Fruit fly (Drosophila melanogaster): ENCODE measurements around the gene Cdk1.

Cdk1 gene

DNA sequence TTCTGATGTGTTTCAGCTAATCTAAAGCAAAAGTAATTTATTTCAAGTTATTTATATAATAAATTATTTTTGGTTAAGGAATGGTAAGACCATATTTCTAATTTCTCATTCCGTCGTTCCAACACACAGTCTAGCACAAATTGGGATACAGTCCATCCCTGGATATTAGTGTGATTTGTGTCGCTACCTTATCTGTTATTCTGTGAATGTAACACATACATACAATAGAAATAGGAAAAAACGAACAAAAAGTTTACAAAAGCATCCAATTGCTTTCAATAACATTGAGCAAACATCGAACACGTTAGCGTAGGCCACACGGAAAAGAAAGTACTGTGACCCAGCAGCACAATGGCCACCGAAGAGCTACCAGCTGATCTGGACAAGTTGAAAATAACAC lies 19.5 kb downstream of the Cdk1 start, which contains the start of gene CG5056:
TSS of gene CG5056 (plus strand) at position 168 of the 400 bp plus-strand sequence.
- no peak for TF ChIP-seq noc (tag; optimal IDR thresholded peaks at IDR 0.05)

DNA sequence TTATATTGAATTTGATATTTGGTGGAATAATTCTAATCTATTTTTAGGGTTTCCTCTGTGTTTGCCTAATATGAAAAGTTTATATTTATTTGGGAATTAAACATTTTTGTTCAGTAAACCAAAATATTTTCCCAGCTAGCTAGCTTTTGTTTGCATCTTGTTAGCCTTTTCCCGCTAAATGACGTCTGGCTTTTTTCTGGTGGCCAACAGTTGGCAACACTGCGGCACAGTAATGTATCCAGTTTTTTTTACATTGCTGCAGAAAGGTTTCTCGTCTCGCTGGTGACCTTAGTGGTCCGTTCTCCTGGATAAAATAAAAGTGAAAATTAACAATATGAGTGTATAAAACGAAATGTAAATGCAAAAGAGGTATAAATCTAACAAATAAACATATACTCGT lies 21.8 kb downstream of the Cdk1 start, which contains the start of gene lft:
TSS of gene lft (plus strand) at position 243 of the 400 bp plus-strand sequence.
- no peak for TF ChIP-seq noc (tag; optimal IDR thresholded peaks at IDR 0.05)

- TF ChIP-seq noc (tag; optimal IDR thresholded peaks at IDR 0.05): no peak
Measured at dm6 chr2L:10362408-10363067, 23.5 kb downstream of the Cdk1 start, which contains the start of the genes Cand1 and pim. TSS of gene Cand1 (minus strand) at chr2L:10362707. TSS of gene pim (plus strand) at chr2L:10362989.

- no peak for TF ChIP-seq noc (tag; optimal IDR thresholded peaks at IDR 0.05)
Measured at dm6 chr2L:10356508-10356907, 29.6 kb downstream of the Cdk1 start, which contains the start of the genes CtsL4 and ClpP. TSS of gene CtsL4 (minus strand) at chr2L:10356597. TSS of gene ClpP (plus strand) at chr2L:10356795.

DNA sequence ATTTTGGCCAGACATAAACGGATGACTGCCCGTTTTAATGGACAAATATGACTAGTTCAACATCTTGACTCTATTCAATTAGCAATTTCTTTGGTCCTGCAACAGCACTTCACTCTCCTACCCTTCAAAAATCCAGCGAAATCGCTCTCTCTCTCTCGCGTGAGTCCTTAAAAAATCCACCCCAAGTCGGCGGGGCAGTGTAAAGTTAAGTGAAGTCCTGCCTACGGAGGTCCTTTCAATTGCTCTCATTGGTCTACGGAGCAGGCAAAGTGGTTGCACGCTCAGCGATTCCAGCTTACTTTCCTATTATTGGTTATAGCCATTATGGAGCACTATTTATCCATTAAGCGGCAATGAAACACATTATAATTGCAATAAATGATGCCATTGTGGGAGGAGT lies 32.2 kb downstream of the Cdk1 start, which contains the start of gene CG34367:
TSS of gene CG34367 (minus strand) at position 35 of the 400 bp plus-strand sequence.
- no peak for TF ChIP-seq noc (tag; optimal IDR thresholded peaks at IDR 0.05)

DNA sequence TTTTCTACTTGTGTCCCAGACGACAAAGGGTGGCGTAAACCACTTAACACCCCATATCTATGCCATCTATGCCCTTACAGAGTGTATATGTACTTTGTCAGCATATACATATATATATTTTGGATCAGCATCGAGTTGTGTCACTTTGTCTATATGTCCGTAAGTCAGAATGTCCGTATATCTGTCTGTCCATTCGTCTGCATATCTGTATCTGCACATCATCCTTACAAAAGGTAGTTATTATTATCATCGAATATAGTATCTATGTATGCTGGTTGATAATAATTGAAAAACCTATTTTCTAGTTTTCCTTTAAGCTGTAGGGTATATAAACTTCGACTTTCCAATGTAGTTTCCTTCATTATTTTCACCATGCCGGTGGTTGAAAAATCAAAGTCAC lies 34.9 kb downstream of the Cdk1 start:
- TF ChIP-seq noc (tag; optimal IDR thresholded peaks at IDR 0.05): no peak

DNA sequence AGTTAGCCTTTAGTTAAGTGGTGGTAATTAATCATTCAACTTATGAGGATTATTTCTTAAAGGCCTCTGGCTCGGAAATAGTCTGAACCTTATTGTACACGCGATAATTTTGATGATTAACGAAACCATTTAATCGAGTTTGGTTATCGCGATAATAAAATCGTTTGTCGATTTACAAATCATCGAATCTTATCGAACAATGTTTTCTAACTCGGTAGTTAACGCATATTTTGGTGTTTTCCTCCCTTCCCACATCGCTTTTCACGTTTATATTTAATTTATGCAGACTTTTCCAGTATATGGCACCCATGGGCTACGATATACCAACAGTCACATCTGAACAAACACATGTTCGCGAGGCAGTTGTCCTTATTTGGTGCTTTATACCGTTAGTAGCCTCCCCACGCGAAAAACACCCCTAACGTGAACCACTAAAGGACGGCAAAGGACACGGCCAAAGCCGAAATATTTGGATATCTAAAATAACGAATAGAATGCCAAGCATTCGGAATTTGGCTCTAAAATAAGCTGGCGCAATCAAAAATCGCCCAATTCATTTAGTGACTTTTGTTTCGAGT lies 41.9 kb downstream of the Cdk1 start, which contains the start of gene Frmd5:
TSS of gene Frmd5 (plus strand) at position 414 of the 578 bp plus-strand sequence.
- TF ChIP-seq noc (tag; optimal IDR thresholded peaks at IDR 0.05): no peak

DNA sequence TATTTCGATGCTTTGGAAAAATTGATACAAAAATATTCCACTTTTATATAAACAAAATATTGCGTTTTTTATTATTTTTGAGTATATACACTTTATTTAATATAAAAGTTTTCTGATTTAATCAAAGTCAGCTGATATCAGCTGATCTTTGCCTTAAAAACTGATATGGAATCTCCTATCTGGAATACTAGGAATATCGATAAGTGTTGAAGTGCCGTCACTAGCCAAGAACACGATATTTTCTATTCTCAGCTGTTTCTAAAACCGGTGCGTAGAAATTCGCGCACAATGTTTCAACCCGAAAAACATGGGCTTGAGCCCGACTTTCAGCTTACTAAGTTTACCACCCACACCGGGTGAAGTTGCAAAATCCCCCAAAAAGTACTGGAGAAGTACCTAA lies 43.6 kb downstream of the Cdk1 start, which contains the start of gene Sps2:
TSS of gene Sps2 (plus strand) at position 124 of the 400 bp plus-strand sequence.
- no peak for TF ChIP-seq noc (tag; optimal IDR thresholded peaks at IDR 0.05)

DNA sequence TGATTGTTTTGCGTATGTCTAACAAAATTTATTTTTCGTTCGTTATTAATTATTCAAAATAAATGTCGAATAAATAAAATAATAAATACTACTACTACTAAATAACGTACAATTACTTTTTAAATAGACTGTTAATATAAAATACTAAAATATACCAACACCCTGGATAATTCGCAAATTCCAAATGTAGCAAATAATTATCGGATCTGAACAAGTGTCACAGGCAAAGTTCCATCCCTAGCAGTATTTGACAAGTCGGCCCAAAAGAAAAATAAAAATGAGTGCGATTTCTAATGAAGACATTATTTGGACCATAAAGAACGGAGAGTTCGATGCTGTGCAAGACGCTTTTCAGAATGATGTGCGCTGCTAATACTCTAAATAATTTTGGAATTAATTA lies 44.7 kb downstream of the Cdk1 start, which contains the start of gene CG31715:
TSS of gene CG31715 (plus strand) at position 212 of the 400 bp plus-strand sequence.
- peak; percentile 14 for TF ChIP-seq noc (tag; optimal IDR thresholded peaks at IDR 0.05)

DNA sequence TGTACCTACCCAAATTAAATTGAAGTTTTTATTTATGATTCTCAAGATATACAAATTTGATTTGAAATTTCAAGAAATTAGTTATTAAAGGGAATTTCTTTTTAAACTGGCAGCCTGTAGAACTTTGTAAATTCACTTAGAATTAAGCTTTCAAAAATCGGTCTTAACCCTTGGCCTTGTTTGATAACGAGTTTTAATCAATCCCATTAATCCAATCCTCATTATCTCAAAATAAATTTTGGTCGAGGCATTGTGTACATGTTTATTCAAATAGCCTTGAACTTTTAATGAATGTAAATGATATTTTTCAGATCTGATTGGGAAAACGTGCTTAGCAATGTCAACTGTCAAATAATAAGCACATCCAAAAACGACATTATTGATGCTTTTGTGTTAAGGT lies 46.2 kb downstream of the Cdk1 start:
- TF ChIP-seq noc (tag; optimal IDR thresholded peaks at IDR 0.05): no peak

DNA sequence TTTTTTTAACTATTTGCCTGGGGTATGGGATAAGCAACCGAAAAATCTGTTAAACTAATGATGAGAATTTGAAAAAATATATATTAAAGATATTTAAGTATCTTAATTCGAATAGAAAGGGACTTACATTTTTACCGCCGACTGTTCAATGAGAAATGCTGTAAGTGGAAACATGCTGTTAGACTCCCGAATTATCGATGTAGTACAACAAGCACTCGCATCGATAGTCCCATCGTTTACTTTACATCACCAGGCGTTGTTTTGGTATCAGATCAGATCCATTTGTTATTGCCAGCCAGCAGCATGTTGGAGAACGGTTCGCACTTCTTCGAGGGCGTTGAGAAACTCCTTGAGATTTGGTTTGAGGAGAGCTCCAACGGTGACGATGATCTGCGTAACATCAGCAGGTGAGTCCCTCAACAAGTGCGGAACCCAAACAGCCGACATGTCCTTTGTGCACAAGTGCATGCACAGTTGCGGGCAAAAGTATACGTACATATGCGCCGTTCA lies 46.8 kb downstream of the Cdk1 start, which contains the start of gene SamDC:
TSS of gene SamDC (plus strand) at position 246 of the 510 bp plus-strand sequence.
- no peak for TF ChIP-seq noc (tag; optimal IDR thresholded peaks at IDR 0.05)

dm6 chr2L:10334854-10335277 lies 51.2 kb downstream of the Cdk1 start:
- TF ChIP-seq noc (tag; optimal IDR thresholded peaks at IDR 0.05): peak; percentile 89

Measured in whole organism, larva.